Fruit fly (Drosophila melanogaster) whole organism: ENCODE data around the gene CG12171.

ENCODE experiments used
- Dll ChIP-seq: fragments of >200 bp; optimal IDR thresholded peaks from 2 replicates; lab custom pipeline; 2017
- psq ChIP-seq: fragments of >200 bp; optimal IDR thresholded peaks from 2 replicates; lab custom pipeline; 2017
- usp ChIP-seq: fragments of >200 bp; optimal IDR thresholded peaks from 2 replicates; lab custom pipeline; 2017; ENCODE audit warnings: missing biosample characterization, missing genetic modification characterization, mixed read lengths

dm6 chr3R:5668928-5669739 lies 35.7 kb downstream of the CG12171 start, which contains the start of the genes Xe7 and Atg17:
- TF ChIP-seq usp (GFP tag; lab: Kevin White, UChicago) (no peak), Dll (no peak), psq (lab: Kevin White, UChicago) (no peak)
